Worm (Caenorhabditis elegans) whole organism, young adult: Measurements from ENCODE around the gene T24E12.6.

Experiments used
- B0035.1 ChIP-seq: sonication (generic microtip); optimal IDR thresholded peaks from 2 replicates; lab custom pipeline; 2016; ENCODE audit warnings: missing genetic modification characterization, mild to moderate bottlenecking, missing compliant biosample characterization, missing genotype, missing genetic modification reagents
- B0336.3 ChIP-seq: fragments of 200-800 bp; sonication (Bioruptor generic); IDR thresholded peaks from 2 replicates; pipeline ENCODE4 v1.3.6; 2022; ENCODE audit warnings: missing genetic modification characterization, missing compliant biosample characterization
- F10E7.11 ChIP-seq: sonication (generic microtip); optimal IDR thresholded peaks from 2 replicates; lab custom pipeline; 2017; ENCODE audit warnings: mild to moderate bottlenecking, missing genetic modification characterization, moderate library complexity, missing compliant biosample characterization
- F23B12.7 ChIP-seq: sonication (generic microtip); optimal IDR thresholded peaks from 2 replicates; lab custom pipeline; 2017; ENCODE audit warnings: missing genetic modification characterization, mild to moderate bottlenecking, missing compliant biosample characterization, antibody characterized with exemption, moderate library complexity; ENCODE audit not compliant: insufficient read depth
- F39B2.1 ChIP-seq: fragments of 200-800 bp; sonication (Bioruptor generic); IDR thresholded peaks from 2 replicates; pipeline ENCODE4 v1.3.6; 2022; ENCODE audit warnings: missing genetic modification reagents, missing genetic modification characterization, missing compliant biosample characterization
- F49E8.2 ChIP-seq: sonication (generic microtip); optimal IDR thresholded peaks from 3 replicates; lab custom pipeline; 2017; ENCODE audit warnings: missing genetic modification characterization, mild to moderate bottlenecking, missing compliant biosample characterization, antibody characterized with exemption, moderate library complexity; ENCODE audit not compliant: insufficient read depth
- F57A8.1 ChIP-seq: fragments of 200-800 bp; sonication (Bioruptor generic); optimal IDR thresholded peaks from 2 replicates; lab custom pipeline; 2018; ENCODE audit warnings: mild to moderate bottlenecking, missing genetic modification characterization, moderate library complexity, missing compliant biosample characterization
- K12H6.12 ChIP-seq: fragments of 200-800 bp; sonication (Bioruptor generic); optimal IDR thresholded peaks from 2 replicates; lab custom pipeline; 2018; ENCODE audit warnings: mild to moderate bottlenecking, missing genetic modification characterization, missing compliant biosample characterization
- T26A5.8 ChIP-seq: sonication (generic microtip); optimal IDR thresholded peaks from 2 replicates; lab custom pipeline; 2016; ENCODE audit warnings: missing genetic modification characterization, missing compliant biosample characterization
- Y53G8AR.9 ChIP-seq: fragments of 200-800 bp; sonication (Bioruptor generic); conservative IDR thresholded peaks from 2 replicates; pipeline ENCODE4 v1.3.6; 2022; ENCODE audit warnings: missing genetic modification reagents, missing genetic modification characterization, missing compliant biosample characterization
- aptf-3 ChIP-seq: fragments of 200-800 bp; sonication (Bioruptor generic); IDR thresholded peaks from 2 replicates; pipeline ENCODE4 v1.3.6; 2022; ENCODE audit warnings: missing genetic modification characterization, missing compliant biosample characterization
- ccch-3 ChIP-seq: fragments of 200-800 bp; sonication (Bioruptor generic); optimal IDR thresholded peaks from 2 replicates; lab custom pipeline; 2018; ENCODE audit warnings: mild to moderate bottlenecking, missing genetic modification characterization, missing compliant biosample characterization
- ceh-27 ChIP-seq: fragments of 200-800 bp; sonication (Bioruptor generic); optimal IDR thresholded peaks from 2 replicates; lab custom pipeline; 2018; ENCODE audit warnings: mild to moderate bottlenecking, missing genetic modification characterization, moderate library complexity, missing compliant biosample characterization
- ceh-40 ChIP-seq: fragments of 200-800 bp; sonication (Bioruptor generic); IDR thresholded peaks from 2 replicates; pipeline ENCODE4 v1.3.6; 2022; ENCODE audit warnings: missing genetic modification characterization, missing compliant biosample characterization
- chd-7 ChIP-seq: sonication (generic microtip); optimal IDR thresholded peaks from 2 replicates; lab custom pipeline; 2016; ENCODE audit warnings: mild to moderate bottlenecking, missing genetic modification characterization, moderate library complexity, missing compliant biosample characterization
- egl-18 ChIP-seq: fragments of 200-800 bp; sonication (Bioruptor generic); IDR thresholded peaks from 2 replicates; pipeline ENCODE4 v1.3.6; 2022; ENCODE audit warnings: missing genetic modification reagents, missing genetic modification characterization, missing compliant biosample characterization
- ekl-4 ChIP-seq: fragments of 200-800 bp; sonication (Bioruptor generic); IDR thresholded peaks from 2 replicates; pipeline ENCODE4 v1.3.6; 2022; ENCODE audit warnings: missing genetic modification reagents, missing genetic modification characterization, missing compliant biosample characterization
- ets-4 ChIP-seq: fragments of 200-800 bp; sonication (Bioruptor generic); optimal IDR thresholded peaks from 2 replicates; lab custom pipeline; 2018; ENCODE audit warnings: mild to moderate bottlenecking, missing genetic modification characterization, missing compliant biosample characterization
- fkh-3 ChIP-seq: sonication (generic microtip); optimal IDR thresholded peaks from 2 replicates; lab custom pipeline; 2016; ENCODE audit warnings: mild to moderate bottlenecking, missing genetic modification characterization, missing compliant biosample characterization
- gei-17 ChIP-seq: fragments of 200-800 bp; sonication (Bioruptor generic); optimal IDR thresholded peaks from 2 replicates; lab custom pipeline; 2018; ENCODE audit warnings: mild to moderate bottlenecking, missing genetic modification characterization, missing compliant biosample characterization
- hlh-26 ChIP-seq: fragments of 200-800 bp; sonication (Bioruptor generic); conservative IDR thresholded peaks from 2 replicates; pipeline ENCODE4 v1.3.6; 2022; ENCODE audit warnings: missing genetic modification reagents, missing genetic modification characterization, missing compliant biosample characterization
- hsf-1 ChIP-seq: fragments of 200-800 bp; sonication (Bioruptor generic); IDR thresholded peaks from 2 replicates; pipeline ENCODE4 v1.3.6; 2022; ENCODE audit warnings: missing genetic modification reagents, missing genetic modification characterization, missing compliant biosample characterization
- mel-28 ChIP-seq: sonication (generic microtip); optimal IDR thresholded peaks from 2 replicates; lab custom pipeline; 2016; ENCODE audit warnings: borderline replicate concordance, mild to moderate bottlenecking, missing genetic modification characterization, missing compliant biosample characterization
- nfya-1 ChIP-seq: sonication (generic microtip); optimal IDR thresholded peaks from 2 replicates; lab custom pipeline; 2017; ENCODE audit warnings: antibody characterized with exemption, missing compliant biosample characterization, missing genetic modification characterization, borderline replicate concordance; ENCODE audit not compliant: insufficient read depth
- nfyb-1 ChIP-seq: fragments of 200-800 bp; sonication (Bioruptor generic); IDR thresholded peaks from 2 replicates; pipeline ENCODE4 v1.3.6; 2022; ENCODE audit warnings: missing genetic modification reagents, missing genetic modification characterization, missing compliant biosample characterization
- nhr-27 ChIP-seq: fragments of 200-800 bp; sonication (Bioruptor generic); optimal IDR thresholded peaks from 2 replicates; lab custom pipeline; 2018; ENCODE audit warnings: mild to moderate bottlenecking, missing genetic modification characterization, moderate library complexity, missing compliant biosample characterization
- pbrm-1 ChIP-seq: fragments of 200-800 bp; sonication (Bioruptor generic); IDR thresholded peaks from 2 replicates; pipeline ENCODE4 v1.3.6; 2022; ENCODE audit warnings: missing genetic modification reagents, missing genetic modification characterization, missing compliant biosample characterization
- pha-4 ChIP-seq: fragments of 150-350 bp; sonication (generic microtip); optimal IDR thresholded peaks from 2 replicates; lab custom pipeline; 2014; ENCODE audit warnings: missing biosample characterization, missing genetic modification reagents, missing genetic modification characterization
- rcor-1 ChIP-seq: fragments of 200-800 bp; sonication (Bioruptor generic); IDR thresholded peaks from 2 replicates; pipeline ENCODE4 v1.3.6; 2022; ENCODE audit warnings: missing genetic modification reagents, missing genetic modification characterization, missing compliant biosample characterization
- rpc-1 ChIP-seq, 2 experiments: fragments of 150-350 bp in 1 of 2; sonication (generic microtip) in 1 of 2; optimal IDR thresholded peaks; 2 replicates each; lab custom pipeline; 2014 to 2018; ENCODE audit warnings: missing biosample characterization in 1 of 2, missing genetic modification characterization in 1 of 2, missing genetic modification reagents in 1 of 2, missing genotype in 1 of 2
- sdz-38 ChIP-seq: sonication (generic microtip); optimal IDR thresholded peaks from 2 replicates; lab custom pipeline; 2016; ENCODE audit warnings: missing genotype, missing genetic modification characterization, missing compliant biosample characterization
- sptf-2 ChIP-seq: fragments of 200-800 bp; sonication (Bioruptor generic); optimal IDR thresholded peaks from 2 replicates; lab custom pipeline; 2018; ENCODE audit warnings: mild to moderate bottlenecking, missing genetic modification characterization, missing compliant biosample characterization
- tbp1 ChIP-seq: fragments of 200-800 bp; sonication (Bioruptor generic); optimal IDR thresholded peaks from 2 replicates; lab custom pipeline; 2018; ENCODE audit warnings: mild to moderate bottlenecking, missing genetic modification characterization, missing compliant biosample characterization
- unc-62 ChIP-seq: fragments of 150-350 bp; optimal IDR thresholded peaks from 2 replicates; lab custom pipeline; 2014; ENCODE audit warnings: missing biosample characterization, missing genetic modification reagents, missing genetic modification characterization
- zfh-2 ChIP-seq: fragments of 200-800 bp; sonication (Bioruptor generic); conservative IDR thresholded peaks from 2 replicates; pipeline ENCODE4 v1.3.6; 2022; ENCODE audit warnings: missing genetic modification reagents, missing genetic modification characterization, missing compliant biosample characterization
- ztf-25 ChIP-seq: fragments of 200-800 bp; sonication (Bioruptor generic); IDR thresholded peaks from 2 replicates; pipeline ENCODE4 v1.3.6; 2022; ENCODE audit warnings: missing genetic modification reagents, missing genetic modification characterization, missing compliant biosample characterization
- ztf-28 ChIP-seq: fragments of 200-800 bp; sonication (Bioruptor generic); IDR thresholded peaks from 2 replicates; pipeline ENCODE4 v1.3.6; 2022; ENCODE audit warnings: missing genetic modification reagents, missing genetic modification characterization, missing compliant biosample characterization

The T24E12.6 gene

ce11 chrII:3752184-3752583, 9.3 kb downstream of the T24E12.6 start, which contains the start of gene sdz-11:
Gene sdz-11, minus strand, starts transcription at chrII:3752284.
- no peak for TF ChIP-seq rcor-1
- TF ChIP-seq T26A5.8 (tag; lab: Kevin White, UChicago) = no peak
- TF ChIP-seq pbrm-1 (GFP tag; lab: Robert Waterston, UW) = no peak
- no peak for TF ChIP-seq sptf-2 (GFP tag; lab: Kevin White, UChicago)
- TF ChIP-seq ceh-40 = no peak
- TF ChIP-seq nfyb-1 (GFP tag; lab: Robert Waterston, UW) = no peak
- no peak for TF ChIP-seq hsf-1 (GFP tag; lab: Robert Waterston, UW)
- no peak for TF ChIP-seq B0336.3 (GFP tag; lab: Robert Waterston, UW)
- TF ChIP-seq tbp1 = no peak
- no peak for TF ChIP-seq aptf-3 (GFP tag; lab: Robert Waterston, UW)
- TF ChIP-seq F49E8.2 (tag; lab: Kevin White, UChicago) = no peak
- no peak for TF ChIP-seq zfh-2 (GFP tag; lab: Robert Waterston, UW)
- no peak for TF ChIP-seq ceh-27 (GFP tag; lab: Kevin White, UChicago)
- TF ChIP-seq fkh-3 = no peak
- no peak for TF ChIP-seq ztf-25 (GFP tag; lab: Robert Waterston, UW)
- TF ChIP-seq ztf-28 (GFP tag; lab: Robert Waterston, UW) = no peak
- TF ChIP-seq F39B2.1 = no peak
- TF ChIP-seq nfya-1 (tag; lab: Kevin White, UChicago) = no peak
- TF ChIP-seq, all 124 proteins: peak for 0

DNA sequence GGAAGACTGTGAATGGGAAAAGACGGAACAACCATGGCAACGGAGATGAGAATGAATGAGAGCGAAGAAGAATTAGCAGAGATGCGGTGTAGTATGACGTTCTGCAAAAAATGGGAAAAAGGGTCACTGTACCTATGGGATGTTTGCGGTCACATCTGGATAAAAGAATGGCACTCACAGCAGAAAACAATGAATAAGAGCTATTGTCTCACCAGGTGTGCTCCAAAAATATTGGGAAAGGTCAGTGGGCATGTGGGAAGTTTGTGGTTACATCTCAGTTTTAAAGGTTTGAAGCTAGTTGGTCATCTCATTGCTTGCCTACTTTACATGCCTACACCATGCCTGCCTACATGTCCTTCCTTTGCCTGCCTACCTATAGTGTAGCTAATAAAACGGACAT, 10.8 kb downstream of the T24E12.6 start, which contains the start of gene fbxb-91:
Gene fbxb-91 (minus strand): TSS at position 101 of the 400 bp plus-strand sequence.
- TF ChIP-seq chd-7 (tag; lab: Kevin White, UChicago) = no peak
- TF ChIP-seq Y53G8AR.9 = no peak
- no peak for TF ChIP-seq F10E7.11
- TF ChIP-seq ekl-4 (GFP tag; lab: Robert Waterston, UW) = no peak
- TF ChIP-seq pha-4 (tag; lab: Kevin White, UChicago) = no peak
- no peak for TF ChIP-seq ets-4 (GFP tag; lab: Kevin White, UChicago)
- TF ChIP-seq egl-18 (GFP tag; lab: Robert Waterston, UW) = no peak
- no peak for TF ChIP-seq ccch-3
- TF ChIP-seq ceh-40 = no peak

DNA sequence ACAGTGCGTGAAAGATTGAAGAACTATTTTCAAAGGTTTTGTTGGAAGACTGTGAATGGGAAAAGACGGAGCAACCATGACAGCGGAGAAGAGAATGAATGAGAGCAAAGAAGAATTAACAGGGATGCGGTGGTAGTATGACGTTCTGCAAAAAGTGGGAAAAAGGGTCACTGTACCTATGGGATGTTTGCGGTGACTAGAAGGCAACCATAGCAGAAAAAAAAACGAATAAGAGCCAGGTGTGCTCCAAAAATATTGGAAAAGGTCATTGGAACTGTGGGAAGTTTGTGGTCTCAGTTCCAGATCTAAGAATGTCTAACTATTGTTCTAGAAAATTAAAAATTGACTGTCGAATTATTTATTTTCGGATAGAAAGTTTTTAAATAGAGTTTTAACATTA, 12.8 kb downstream of the T24E12.6 start, which contains the start of gene fbxb-90:
Gene fbxb-90 (minus strand): TSS at position 101 of the 400 bp plus-strand sequence.
- TF ChIP-seq mel-28 (tag; lab: Kevin White, UChicago) = no peak
- TF ChIP-seq hlh-26 = no peak

DNA sequence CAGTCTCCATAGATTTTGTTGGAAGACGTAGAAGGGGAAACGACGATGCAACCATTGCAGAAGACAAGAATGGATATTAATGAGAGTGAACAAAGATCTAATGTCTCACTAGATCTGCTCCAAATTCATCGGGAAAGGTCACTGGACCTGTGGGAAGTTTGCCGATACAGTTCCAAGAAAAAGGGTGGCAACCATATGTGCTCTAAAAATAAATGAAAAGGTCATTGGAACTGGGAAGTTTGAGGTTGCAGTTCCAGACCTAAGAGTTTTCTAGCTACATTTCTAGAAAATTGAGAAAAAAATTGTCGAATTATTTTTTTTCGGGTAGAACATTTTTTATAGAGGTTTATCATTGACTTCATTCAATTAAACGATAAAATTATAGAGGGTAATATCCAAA, 14.1 kb downstream of the T24E12.6 start, which contains the start of gene fbxb-92:
Gene fbxb-92 (minus strand): TSS at position 101 of the 400 bp plus-strand sequence.
- TF ChIP-seq nhr-27 (tag; lab: Kevin White, UChicago) (no peak), F57A8.1 (GFP tag; lab: Kevin White, UChicago) (no peak), rpc-1 (optimal IDR thresholded peaks at IDR 0.05; lab: Kevin White, UChicago) (no peak), rpc-1 (tag; optimal IDR thresholded peaks at IDR 0.05; lab: Kevin White, UChicago) (no peak), sdz-38 (tag; lab: Kevin White, UChicago) (no peak), B0035.1 (tag; lab: Kevin White, UChicago) (no peak), gei-17 (no peak), unc-62 (no peak), F23B12.7 (tag; lab: Kevin White, UChicago) (no peak), B0336.3 (GFP tag; lab: Robert Waterston, UW) (no peak), ekl-4 (GFP tag; lab: Robert Waterston, UW) (no peak), K12H6.12 (tag; lab: Kevin White, UChicago) (no peak), ztf-25 (GFP tag; lab: Robert Waterston, UW) (no peak)
